Worm (Caenorhabditis elegans) whole organism, L4 larva: Measurements from ENCODE around the gene gei-8.

Source experiments
- F37D6.2 ChIP-seq: sonication (generic microtip); optimal IDR thresholded peaks from 2 replicates; lab custom pipeline; 2016; ENCODE audit warnings: mild to moderate bottlenecking, missing genetic modification characterization, missing compliant biosample characterization
- R02D3.7 ChIP-seq: fragments of 150-350 bp; sonication (generic microtip); optimal IDR thresholded peaks from 3 replicates; lab custom pipeline; 2014; ENCODE audit warnings: missing biosample characterization, missing genetic modification characterization
- Y105C5A.15 ChIP-seq: fragments of 200-800 bp; sonication (Bioruptor generic); IDR thresholded peaks from 2 replicates; pipeline ENCODE4 v1.3.6; 2022; ENCODE audit warnings: missing genetic modification characterization, missing compliant biosample characterization
- Y5F2A.4 ChIP-seq: fragments of 200-800 bp; sonication (Bioruptor generic); optimal IDR thresholded peaks from 2 replicates; lab custom pipeline; 2018; ENCODE audit warnings: mild to moderate bottlenecking, missing genetic modification characterization, missing compliant biosample characterization
- aha-1 ChIP-seq: fragments of 150-350 bp; peaks from one replicate; lab custom pipeline; 2014; ENCODE audit warnings: missing biosample characterization, missing genetic modification characterization
- aly-2 ChIP-seq: sonication (generic microtip); optimal IDR thresholded peaks from 2 replicates; lab custom pipeline; 2018; ENCODE audit warnings: missing biosample characterization, missing genetic modification characterization
- ceh-82 ChIP-seq: sonication (generic microtip); optimal IDR thresholded peaks from 2 replicates; lab custom pipeline; 2017; ENCODE audit warnings: missing biosample characterization, missing genetic modification characterization
- cey-2 ChIP-seq: sonication (generic microtip); optimal IDR thresholded peaks from 3 replicates; lab custom pipeline; 2017; ENCODE audit warnings: missing genetic modification characterization, mild to moderate bottlenecking, missing compliant biosample characterization, antibody characterized with exemption, borderline replicate concordance; ENCODE audit not compliant: insufficient read depth
- daf-12 ChIP-seq: fragments of 150-350 bp; optimal IDR thresholded peaks from 2 replicates; lab custom pipeline; 2014; ENCODE audit warnings: missing biosample characterization, missing genetic modification reagents, missing genetic modification characterization
- daf-16 ChIP-seq, 3 experiments: sonication (generic microtip); optimal IDR thresholded peaks; 2 replicates each; lab custom pipeline; 2016 to 2017; ENCODE audit warnings: missing genetic modification characterization in 3 of 3, missing genetic modification reagents in 3 of 3, mild to moderate bottlenecking in 2 of 3, missing compliant biosample characterization in 2 of 3, missing biosample characterization in 1 of 3, moderate library complexity in 1 of 3
- dmd-6 ChIP-seq: fragments of 200-800 bp; sonication (Bioruptor generic); IDR thresholded peaks from 2 replicates; pipeline ENCODE4 v1.3.6; 2022; ENCODE audit warnings: missing genetic modification reagents, missing genetic modification characterization, missing compliant biosample characterization
- dpl-1 ChIP-seq: fragments of 150-350 bp; optimal IDR thresholded peaks from 2 replicates; lab custom pipeline; 2014; ENCODE audit warnings: missing biosample characterization, missing genetic modification reagents, missing genetic modification characterization
- egl-43 ChIP-seq: fragments of 200-800 bp; sonication (Bioruptor generic); IDR thresholded peaks from 2 replicates; pipeline ENCODE4 v1.3.6; 2022; ENCODE audit warnings: missing genetic modification reagents, missing genetic modification characterization, missing compliant biosample characterization
- fos-1 ChIP-seq: fragments of 150-350 bp; optimal IDR thresholded peaks from 2 replicates; lab custom pipeline; 2014; ENCODE audit warnings: missing biosample characterization, missing genetic modification characterization
- lim-7 ChIP-seq: fragments of 200-800 bp; sonication (Bioruptor generic); IDR thresholded peaks from 2 replicates; pipeline ENCODE4 v1.3.6; 2022; ENCODE audit warnings: missing genetic modification characterization, missing compliant biosample characterization
- lin-13 ChIP-seq: fragments of 150-350 bp; optimal IDR thresholded peaks from 2 replicates; lab custom pipeline; 2014; ENCODE audit warnings: missing biosample characterization, missing genetic modification reagents, missing genetic modification characterization
- lin-39 ChIP-seq: fragments of 150-350 bp; optimal IDR thresholded peaks from 2 replicates; lab custom pipeline; 2014; ENCODE audit warnings: missing biosample characterization, missing genetic modification reagents, missing genetic modification characterization
- lsy-2 ChIP-seq, 2 experiments: fragments of 150-350 bp in 1 of 2; sonication (generic microtip) in 1 of 2; optimal IDR thresholded peaks; 2 replicates each; lab custom pipeline; 2014 to 2017; ENCODE audit warnings: missing biosample characterization in 2 of 2, missing genetic modification characterization in 2 of 2
- madf-5 ChIP-seq, 2 experiments: fragments of 200-800 bp; sonication (Bioruptor generic); IDR thresholded peaks; 2 replicates each; pipeline ENCODE4 v1.3.6; 2022; ENCODE audit warnings: missing compliant biosample characterization in 2 of 2, missing genetic modification characterization in 2 of 2
- mdt-29 ChIP-seq: fragments of 200-800 bp; sonication (Bioruptor generic); IDR thresholded peaks from 2 replicates; pipeline ENCODE4 v1.3.6; 2022; ENCODE audit warnings: missing genetic modification reagents, missing genetic modification characterization, missing compliant biosample characterization
- mep-1 ChIP-seq: fragments of 150-350 bp; sonication (generic microtip); optimal IDR thresholded peaks from 3 replicates; lab custom pipeline; 2014; ENCODE audit warnings: missing biosample characterization, missing genetic modification characterization
- mes-2 ChIP-seq: sonication (generic microtip); optimal IDR thresholded peaks from 2 replicates; lab custom pipeline; 2016; ENCODE audit warnings: missing genotype, mild to moderate bottlenecking, missing genetic modification characterization, missing compliant biosample characterization; ENCODE audit not compliant: poor library complexity, severe bottlenecking
- nhr-11 ChIP-seq: fragments of 150-350 bp; optimal IDR thresholded peaks from 2 replicates; lab custom pipeline; 2014; ENCODE audit warnings: missing biosample characterization, missing genetic modification characterization
- nhr-48 ChIP-seq: sonication (generic microtip); optimal IDR thresholded peaks from 2 replicates; lab custom pipeline; 2016; ENCODE audit warnings: mild to moderate bottlenecking, missing genetic modification characterization, missing compliant biosample characterization
- nhr-6 ChIP-seq: fragments of 150-350 bp; optimal IDR thresholded peaks from 2 replicates; lab custom pipeline; 2014; ENCODE audit warnings: missing biosample characterization, missing genetic modification characterization
- php-3 ChIP-seq: fragments of 200-800 bp; sonication (Bioruptor generic); IDR thresholded peaks from 2 replicates; pipeline ENCODE4 v1.3.6; 2022; ENCODE audit warnings: missing genetic modification reagents, missing genetic modification characterization, missing compliant biosample characterization
- pqm-1 ChIP-seq: sonication (generic microtip); optimal IDR thresholded peaks from 2 replicates; lab custom pipeline; 2017; ENCODE audit warnings: missing biosample characterization, missing genetic modification characterization
- saeg-2 ChIP-seq: fragments of 200-800 bp; sonication (Bioruptor generic); IDR thresholded peaks from 2 replicates; pipeline ENCODE4 v1.3.6; 2022; ENCODE audit warnings: missing genetic modification reagents, missing genetic modification characterization, missing compliant biosample characterization
- set-16 ChIP-seq: fragments of 200-800 bp; sonication (Bioruptor generic); IDR thresholded peaks from 2 replicates; pipeline ENCODE4 v1.3.6; 2022; ENCODE audit warnings: missing genetic modification reagents, missing genetic modification characterization, missing compliant biosample characterization
- snpc-1.2 ChIP-seq: fragments of 200-800 bp; sonication (Bioruptor generic); IDR thresholded peaks from 2 replicates; pipeline ENCODE4 v1.3.6; 2022; ENCODE audit warnings: missing genetic modification reagents, missing genetic modification characterization, missing compliant biosample characterization
- spr-1 ChIP-seq: sonication (generic microtip); optimal IDR thresholded peaks from 2 replicates; lab custom pipeline; 2016; ENCODE audit warnings: mild to moderate bottlenecking, missing genetic modification characterization, missing compliant biosample characterization
- tra-1 ChIP-seq: fragments of 200-800 bp; sonication (Bioruptor generic); IDR thresholded peaks from 2 replicates; pipeline ENCODE4 v1.3.6; 2022; ENCODE audit warnings: missing genetic modification reagents, missing genetic modification characterization, missing compliant biosample characterization
- unc-39 ChIP-seq: sonication (generic microtip); optimal IDR thresholded peaks from 2 replicates; lab custom pipeline; 2017; ENCODE audit warnings: missing biosample characterization, missing genetic modification characterization
- vab-7 ChIP-seq: fragments of 200-800 bp; sonication (Bioruptor generic); IDR thresholded peaks from 2 replicates; pipeline ENCODE4 v1.3.6; 2022; ENCODE audit warnings: missing genetic modification reagents, missing genetic modification characterization, missing compliant biosample characterization
- zfp-3 ChIP-seq: fragments of 200-800 bp; sonication (Bioruptor generic); conservative IDR thresholded peaks from 2 replicates; pipeline ENCODE4 v1.3.6; 2022; ENCODE audit warnings: missing genetic modification reagents, missing genetic modification characterization, missing compliant biosample characterization
- zip-11 ChIP-seq: fragments of 200-800 bp; sonication (Bioruptor generic); IDR thresholded peaks from 2 replicates; pipeline ENCODE4 v1.3.6; 2022; ENCODE audit warnings: missing genetic modification characterization, missing compliant biosample characterization
- ztf-7 ChIP-seq: fragments of 150-350 bp; optimal IDR thresholded peaks from 2 replicates; lab custom pipeline; 2014; ENCODE audit warnings: missing biosample characterization, missing genetic modification characterization

The gei-8 gene

ce11 chrIII:8124323-8124722, 3.3 kb upstream of the gei-8 start (continued):
- TF ChIP-seq F37D6.2 (tag; lab: Kevin White, UChicago) (no peak), daf-16 (GFP tag; optimal IDR thresholded peaks at IDR 0.05; lab: Kevin White, UChicago) (no peak), daf-16 (tag; optimal IDR thresholded peaks at IDR 0.05; lab: Kevin White, UChicago) (peak; percentile 49), mdt-29 (no peak), cey-2 (tag; lab: Kevin White, UChicago) (no peak), set-16 (GFP tag; lab: Robert Waterston, UW) (no peak), aly-2 (no peak), nhr-48 (tag; lab: Kevin White, UChicago) (peak; percentile 15), zip-11 (no peak), egl-43 (GFP tag; lab: Robert Waterston, UW) (no peak), spr-1 (tag; lab: Kevin White, UChicago) (no peak), lin-13 (peak; percentile 8), lsy-2 (tag; optimal IDR thresholded peaks at IDR 0.05; lab: Kevin White, UChicago) (peak; percentile 64 to 91), php-3 (GFP tag; lab: Robert Waterston, UW) (no peak), pqm-1 (tag; lab: Kevin White, UChicago) (peak; percentile 26), Y5F2A.4 (GFP tag; lab: Kevin White, UChicago) (no peak), ztf-7 (tag; lab: Kevin White, UChicago) (no peak), zfp-3 (no peak), nhr-6 (peak; percentile 40), mes-2 (tag; lab: Kevin White, UChicago) (peak; percentile 69), mep-1 (tag; lab: Kevin White, UChicago) (peak; percentile 87), snpc-1.2 (GFP tag; lab: Robert Waterston, UW) (no peak), Y105C5A.15 (GFP tag; lab: Robert Waterston, UW) (no peak), tra-1 (GFP tag; lab: Robert Waterston, UW) (no peak), saeg-2 (no peak), fos-1 (no peak), daf-12 (no peak), dmd-6 (peak; percentile 49), madf-5 (GFP tag; IDR thresholded peaks at IDR 0.05; lab: Robert Waterston, UW) (no peak), lin-39 (tag; lab: Kevin White, UChicago) (no peak)
- TF ChIP-seq, all 104 proteins: peak for 25

- peak; percentile 51 for TF ChIP-seq aha-1 (tag; lab: Kevin White, UChicago)
- no peak for TF ChIP-seq dpl-1 (GFP tag; lab: Kevin White, UChicago)
- TF ChIP-seq lsy-2 (tag; optimal IDR thresholded peaks at IDR 0.05; lab: Kevin White, UChicago): peak in 1 of 2 experiments; percentile 36
- TF ChIP-seq nhr-11: peak; percentile 6
- TF ChIP-seq vab-7 (GFP tag; lab: Robert Waterston, UW): no peak
These were observed 891 bp upstream of the gei-8 start for ce11 chrIII:8121923-8122322.

ce11 chrIII:8117155-8117554, 3.9 kb downstream of the gei-8 start:
- peak; percentile 83 for TF ChIP-seq set-16 (GFP tag; lab: Robert Waterston, UW)
- no peak for TF ChIP-seq unc-39 (tag; lab: Kevin White, UChicago)

- TF ChIP-seq set-16 (GFP tag; lab: Robert Waterston, UW) (peak; percentile 59), madf-5 (GFP tag; IDR thresholded peaks at IDR 0.05; lab: Robert Waterston, UW) (0 out of 4 replicates have a peak, but pooled peaks of 1 of the 2 experiments have one; percentile 27), ceh-82 (tag; lab: Kevin White, UChicago) (no peak), lim-7 (GFP tag; lab: Robert Waterston, UW) (0 out of 2 replicates have a peak, but pooled peaks have one; percentile 36), R02D3.7 (no peak)
These were observed 5.2 kb downstream of the gei-8 start for ce11 chrIII:8115877-8116276.
